Fruit fly (Drosophila melanogaster) whole organism, embryonic: ENCODE measurements around the gene CG13449.

ENCODE experiments used
- ATbp ChIP-seq: fragments of 200-800 bp; sonication (Bioruptor generic); optimal IDR thresholded peaks from 2 replicates; lab custom pipeline; 2017; ENCODE audit warnings: missing biosample characterization, mild to moderate bottlenecking, missing genetic modification characterization, missing genetic modification reagents
- BEAF-32 ChIP-seq: fragments of 200-800 bp; sonication (Bioruptor generic); optimal IDR thresholded peaks from 3 replicates; lab custom pipeline; 2017; ENCODE audit warnings: missing biosample characterization, missing genetic modification characterization, mild to moderate bottlenecking, moderate library complexity, missing genetic modification reagents
- CG10979 ChIP-seq: fragments of 200-800 bp; sonication (Bioruptor generic); optimal IDR thresholded peaks from 2 replicates; lab custom pipeline; 2018; ENCODE audit warnings: missing biosample characterization, mild to moderate bottlenecking, missing genetic modification characterization, moderate library complexity
- CG11696 ChIP-seq: fragments of 200-800 bp; sonication (Bioruptor generic); IDR thresholded peaks from 2 replicates; pipeline ENCODE4 v1.3.6; 2022; ENCODE audit warnings: missing biosample characterization, missing genetic modification characterization
- CG13894 ChIP-seq: fragments of 200-800 bp; sonication (Bioruptor generic); optimal IDR thresholded peaks from 3 replicates; lab custom pipeline; 2018; ENCODE audit warnings: missing biosample characterization, mild to moderate bottlenecking, missing genetic modification characterization, moderate library complexity
- CG1529 ChIP-seq: fragments of 200-800 bp; sonication (Bioruptor generic); optimal IDR thresholded peaks from 3 replicates; lab custom pipeline; 2018; ENCODE audit warnings: missing biosample characterization, missing genetic modification characterization
- CG17829 ChIP-seq: fragments of 200-800 bp; optimal IDR thresholded peaks from 2 replicates; lab custom pipeline; 2019; ENCODE audit warnings: missing biosample characterization, mild to moderate bottlenecking, missing genetic modification characterization, moderate library complexity
- CG2116 ChIP-seq: fragments of 200-800 bp; sonication (Bioruptor generic); optimal IDR thresholded peaks from 3 replicates; lab custom pipeline; 2018; ENCODE audit warnings: missing biosample characterization, mild to moderate bottlenecking, missing genetic modification characterization
- CG34224 ChIP-seq: fragments of 200-800 bp; sonication (Bioruptor generic); IDR thresholded peaks from 3 replicates; pipeline ENCODE4 v1.3.6; 2022; ENCODE audit warnings: missing biosample characterization, missing genetic modification characterization; ENCODE audit not compliant: partially characterized antibody
- CG6272 ChIP-seq: fragments of 200-800 bp; sonication (Bioruptor generic); IDR thresholded peaks from 2 replicates; pipeline ENCODE4 v1.3.6; 2022; ENCODE audit warnings: missing biosample characterization, missing genetic modification characterization
- CG6689 ChIP-seq: fragments of 200-800 bp; sonication (Bioruptor generic); IDR thresholded peaks from 2 replicates; pipeline ENCODE4 v1.3.6; 2022; ENCODE audit warnings: missing biosample characterization, missing genetic modification characterization
- D19A ChIP-seq: fragments of 200-800 bp; optimal IDR thresholded peaks from 3 replicates; lab custom pipeline; 2019; ENCODE audit warnings: missing biosample characterization, mild to moderate bottlenecking, missing genetic modification characterization, moderate library complexity
- Dll ChIP-seq: fragments of 200-800 bp; sonication (Bioruptor generic); IDR thresholded peaks from 4 replicates; pipeline ENCODE4 v1.3.6; 2022; ENCODE audit warnings: missing biosample characterization, missing genetic modification characterization; ENCODE audit not compliant: partially characterized antibody
- Doc3 ChIP-seq: fragments of 200-800 bp; sonication (Bioruptor generic); IDR thresholded peaks from 3 replicates; pipeline ENCODE4 v1.3.6; 2022; ENCODE audit warnings: missing biosample characterization, missing genetic modification characterization; ENCODE audit not compliant: partially characterized antibody
- Dp ChIP-seq: fragments of 200-800 bp; sonication (Bioruptor generic); optimal IDR thresholded peaks from 2 replicates; lab custom pipeline; 2018; ENCODE audit warnings: missing biosample characterization, mild to moderate bottlenecking, missing genetic modification characterization, moderate library complexity
- Dref ChIP-seq: fragments of 200-800 bp; sonication (Bioruptor generic); IDR thresholded peaks from 2 replicates; pipeline ENCODE4 v1.3.6; 2022; ENCODE audit warnings: missing biosample characterization, missing genetic modification characterization
- E2f2 ChIP-seq: fragments of 200-800 bp; sonication (Bioruptor generic); IDR thresholded peaks from 2 replicates; pipeline ENCODE4 v1.3.6; 2022; ENCODE audit warnings: missing biosample characterization, missing genetic modification characterization
- Ets97D ChIP-seq: fragments of 200-800 bp; sonication (Bioruptor generic); optimal IDR thresholded peaks from 3 replicates; lab custom pipeline; 2016; ENCODE audit warnings: missing biosample characterization, missing genetic modification characterization
- HLHmδ ChIP-seq: fragments of 200-800 bp; sonication (Bioruptor generic); optimal IDR thresholded peaks from 2 replicates; lab custom pipeline; 2018; ENCODE audit warnings: missing biosample characterization, mild to moderate bottlenecking, missing genetic modification characterization, moderate library complexity
- MBD-R2 ChIP-seq: fragments of 200-800 bp; sonication (Bioruptor generic); IDR thresholded peaks from 2 replicates; pipeline ENCODE4 v1.3.6; 2022; ENCODE audit warnings: missing biosample characterization, missing genetic modification characterization
- MESR4 ChIP-seq: fragments of 200-800 bp; sonication (Bioruptor generic); optimal IDR thresholded peaks from 2 replicates; lab custom pipeline; 2018; ENCODE audit warnings: missing biosample characterization, mild to moderate bottlenecking, missing genetic modification characterization, moderate library complexity
- Mad ChIP-seq: fragments of 200-800 bp; sonication (Bioruptor generic); optimal IDR thresholded peaks from 2 replicates; lab custom pipeline; 2016; ENCODE audit warnings: missing biosample characterization, missing genetic modification characterization
- NfI ChIP-seq: fragments of 200-800 bp; sonication (Bioruptor generic); optimal IDR thresholded peaks from 3 replicates; lab custom pipeline; 2018; ENCODE audit warnings: missing biosample characterization, mild to moderate bottlenecking, missing genetic modification characterization, moderate library complexity
- Oli ChIP-seq: fragments of 200-800 bp; sonication (Bioruptor generic); optimal IDR thresholded peaks from 2 replicates; lab custom pipeline; 2018; ENCODE audit warnings: missing biosample characterization, mild to moderate bottlenecking, missing genetic modification characterization, moderate library complexity
- Ptx1 ChIP-seq: fragments of 200-800 bp; sonication (Bioruptor generic); IDR thresholded peaks from 2 replicates; pipeline ENCODE4 v1.3.6; 2022; ENCODE audit warnings: missing biosample characterization, missing genetic modification characterization
- Scr ChIP-seq: fragments of 200-800 bp; sonication (Bioruptor generic); IDR thresholded peaks from 2 replicates; pipeline ENCODE4 v1.3.6; 2022; ENCODE audit warnings: missing biosample characterization, missing genetic modification characterization; ENCODE audit not compliant: partially characterized antibody
- Side ChIP-seq: fragments of 200-800 bp; sonication (Bioruptor generic); optimal IDR thresholded peaks from 2 replicates; lab custom pipeline; 2016; ENCODE audit warnings: missing biosample characterization, missing genetic modification characterization
- YL-1 ChIP-seq: fragments of 200-800 bp; sonication (Bioruptor generic); optimal IDR thresholded peaks from 3 replicates; lab custom pipeline; 2017; ENCODE audit warnings: missing biosample characterization, mild to moderate bottlenecking, missing genetic modification characterization
- bab2 ChIP-seq: fragments of 200-800 bp; sonication (Bioruptor generic); optimal IDR thresholded peaks from 2 replicates; lab custom pipeline; 2016; ENCODE audit warnings: missing biosample characterization, missing genetic modification characterization
- crp ChIP-seq, 2 experiments: fragments of 200-800 bp; sonication (Bioruptor generic); optimal IDR thresholded peaks; 2 replicates in 1 of 2; 3 replicates in 1 of 2; lab custom pipeline; 2017; ENCODE audit warnings: missing biosample characterization in 2 of 2, missing genetic modification characterization in 2 of 2, mild to moderate bottlenecking in 1 of 2, moderate library complexity in 1 of 2
- grn ChIP-seq: fragments of 200-800 bp; sonication (Bioruptor generic); optimal IDR thresholded peaks from 3 replicates; lab custom pipeline; 2017; ENCODE audit warnings: missing biosample characterization, missing genetic modification characterization
- ken ChIP-seq: fragments of 200-800 bp; sonication (Bioruptor generic); IDR thresholded peaks from 3 replicates; pipeline ENCODE4 v1.3.6; 2022; ENCODE audit warnings: missing biosample characterization, missing genetic modification characterization
- lilli ChIP-seq: fragments of 200-800 bp; sonication (Bioruptor generic); optimal IDR thresholded peaks from 3 replicates; lab custom pipeline; 2016; ENCODE audit warnings: missing biosample characterization, missing genetic modification characterization
- nau ChIP-seq: fragments of 200-800 bp; sonication (Bioruptor generic); optimal IDR thresholded peaks from 3 replicates; lab custom pipeline; 2017; ENCODE audit warnings: missing biosample characterization, mild to moderate bottlenecking, missing genetic modification characterization, missing genetic modification reagents
- pzg ChIP-seq: fragments of 200-800 bp; sonication (Bioruptor generic); optimal IDR thresholded peaks from 3 replicates; lab custom pipeline; 2018; ENCODE audit warnings: missing biosample characterization, mild to moderate bottlenecking, missing genetic modification characterization, moderate library complexity
- ro ChIP-seq: fragments of 200-800 bp; sonication (Bioruptor generic); IDR thresholded peaks from 2 replicates; pipeline ENCODE4 v1.3.6; 2022; ENCODE audit warnings: missing biosample characterization, missing genetic modification characterization
- sd ChIP-seq: fragments of 200-800 bp; sonication (Bioruptor generic); optimal IDR thresholded peaks from 3 replicates; lab custom pipeline; 2018; ENCODE audit warnings: missing biosample characterization, mild to moderate bottlenecking, missing genetic modification characterization, moderate library complexity
- sisA ChIP-seq: fragments of 200-800 bp; sonication (Bioruptor generic); IDR thresholded peaks from 2 replicates; pipeline ENCODE4 v1.3.6; 2022; ENCODE audit warnings: missing biosample characterization, missing genetic modification characterization
- sna ChIP-seq: fragments of 200-800 bp; sonication (Bioruptor generic); IDR thresholded peaks from 2 replicates; pipeline ENCODE4 v1.3.6; 2022; ENCODE audit warnings: missing biosample characterization, missing genetic modification characterization; ENCODE audit not compliant: partially characterized antibody
- stc ChIP-seq: fragments of 200-800 bp; sonication (Bioruptor generic); IDR thresholded peaks from 2 replicates; pipeline ENCODE4 v1.3.6; 2022; ENCODE audit warnings: missing biosample characterization, missing genetic modification characterization
- stwl ChIP-seq: fragments of 200-800 bp; sonication (Bioruptor generic); optimal IDR thresholded peaks from 3 replicates; lab custom pipeline; 2018; ENCODE audit warnings: missing biosample characterization, mild to moderate bottlenecking, missing genetic modification characterization, moderate library complexity
- sug ChIP-seq: fragments of 200-800 bp; optimal IDR thresholded peaks from 2 replicates; lab custom pipeline; 2019; ENCODE audit warnings: missing biosample characterization, mild to moderate bottlenecking, missing genetic modification characterization, moderate library complexity
- tgo ChIP-seq: fragments of 200-800 bp; sonication (Bioruptor generic); IDR thresholded peaks from 3 replicates; pipeline ENCODE4 v1.3.6; 2022; ENCODE audit warnings: missing biosample characterization, missing genetic modification characterization
- trem ChIP-seq: fragments of 200-800 bp; optimal IDR thresholded peaks from 3 replicates; lab custom pipeline; 2019; ENCODE audit warnings: missing biosample characterization, mild to moderate bottlenecking, missing genetic modification characterization, moderate library complexity
- zen2 ChIP-seq: fragments of 200-800 bp; sonication (Bioruptor generic); IDR thresholded peaks from 3 replicates; pipeline ENCODE4 v1.3.6; 2022; ENCODE audit warnings: missing biosample characterization, missing genetic modification characterization; ENCODE audit not compliant: partially characterized antibody
- zfh2 ChIP-seq: fragments of 200-800 bp; sonication (Bioruptor generic); optimal IDR thresholded peaks from 2 replicates; lab custom pipeline; 2016; ENCODE audit warnings: missing biosample characterization, missing genetic modification characterization

CG13449 gene

DNA sequence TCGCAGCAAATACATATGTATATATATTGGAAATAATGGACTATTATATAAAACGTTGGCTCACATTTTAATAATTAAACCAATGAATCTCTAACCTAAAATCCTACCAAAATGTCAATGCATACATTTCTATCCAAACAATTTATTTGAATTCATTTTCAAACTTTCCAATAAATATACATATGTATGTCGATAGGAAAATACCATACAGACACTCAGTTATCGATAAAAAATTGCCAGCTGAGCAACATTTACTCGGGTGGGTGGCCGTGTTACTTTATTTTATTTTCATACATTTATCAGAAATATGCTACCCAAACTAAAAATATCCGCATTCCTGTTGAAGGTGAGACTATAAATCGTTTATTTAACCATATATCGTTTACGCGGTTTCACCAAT lies 36.3 kb downstream of the CG13449 start, which contains the start of gene Ufsp2:
TSS of gene Ufsp2 (plus strand) at position 214 of the 400 bp plus-strand sequence.
- TF ChIP-seq ATbp (GFP tag; lab: Kevin White, UChicago) (no peak), CG34224 (GFP tag; lab: Robert Waterston, UW) (peak; percentile 61; the same call in 2 of the 3 replicates), MBD-R2 (GFP tag; lab: Robert Waterston, UW) (peak; percentile 37; the same call in 1 of the 2 replicates), CG11696 (no peak), zen2 (GFP tag; lab: Robert Waterston, UW) (0 out of 3 replicates have a peak, but pooled peaks have one; percentile 48), CG17829 (no peak), sna (GFP tag; lab: Robert Waterston, UW) (0 out of 2 replicates have a peak, but pooled peaks have one; percentile 23), ken (no peak), CG6272 (no peak), CG1529 (no peak), zfh2 (GFP tag; lab: Kevin White, UChicago) (no peak), stwl (tag; lab: Kevin White, UChicago) (peak; percentile 24), Doc3 (GFP tag; lab: Robert Waterston, UW) (peak; percentile 28; the same call in 1 of the 3 replicates), Side (GFP tag; lab: Kevin White, UChicago) (no peak), Mad (GFP tag; lab: Kevin White, UChicago) (no peak), CG6689 (GFP tag; lab: Robert Waterston, UW) (no peak), pzg (GFP tag; lab: Kevin White, UChicago) (peak; percentile 11), Scr (GFP tag; lab: Robert Waterston, UW) (peak; percentile 41; the same call in 1 of the 2 replicates), trem (peak; percentile 22), sug (tag; lab: Kevin White, UChicago) (no peak), BEAF-32 (GFP tag; lab: Kevin White, UChicago) (peak; percentile 15), Dp (GFP tag; lab: Kevin White, UChicago) (peak; percentile 52), nau (GFP tag; lab: Kevin White, UChicago) (no peak), lilli (GFP tag; lab: Kevin White, UChicago) (no peak), sd (tag; lab: Kevin White, UChicago) (no peak), CG13894 (tag; lab: Kevin White, UChicago) (no peak), HLHmδ (GFP tag; lab: Kevin White, UChicago) (no peak), grn (GFP tag; lab: Kevin White, UChicago) (no peak), bab2 (GFP tag; lab: Kevin White, UChicago) (no peak), Ets97D (GFP tag; lab: Kevin White, UChicago) (no peak), Ptx1 (no peak), tgo (GFP tag; lab: Robert Waterston, UW) (no peak), ro (GFP tag; lab: Robert Waterston, UW) (no peak), CG10979 (no peak), Dll (GFP tag; lab: Robert Waterston, UW) (peak; percentile 46; the same call in 2 of the 4 replicates), sisA (no peak), MESR4 (GFP tag; lab: Kevin White, UChicago) (peak; percentile 55), YL-1 (GFP tag; lab: Kevin White, UChicago) (peak; percentile 31), Dref (peak; percentile 55), stc (GFP tag; lab: Robert Waterston, UW) (no peak), CG2116 (peak; percentile 26), NfI (GFP tag; lab: Kevin White, UChicago) (no peak), D19A (tag; lab: Kevin White, UChicago) (no peak), Oli (no peak), E2f2 (GFP tag; lab: Robert Waterston, UW) (peak; percentile 58; the same call in 1 of the 2 replicates), crp (GFP tag; optimal IDR thresholded peaks at IDR 0.05; lab: Kevin White, UChicago) (peak in 1 of 2 experiments; percentile 69)
